Worm (Caenorhabditis elegans) whole organism, midembryonic: ENCODE results near the gene ceh-27.

Source experiments
- T22C8.4 ChIP-seq: fragments of 200-800 bp; sonication (Bioruptor generic); IDR thresholded peaks from 2 replicates; pipeline ENCODE4 v1.3.6; 2022; ENCODE audit warnings: missing genetic modification characterization, missing compliant biosample characterization
- cog-1 ChIP-seq: sonication (generic microtip); optimal IDR thresholded peaks from 2 replicates; lab custom pipeline; 2016; ENCODE audit warnings: missing genetic modification characterization, missing compliant biosample characterization
- flt-1 ChIP-seq: fragments of 200-800 bp; sonication (Bioruptor generic); IDR thresholded peaks from 2 replicates; pipeline ENCODE4 v1.3.6; 2022; ENCODE audit warnings: missing genetic modification characterization, missing compliant biosample characterization
- klf-2 ChIP-seq: fragments of 200-800 bp; sonication (Bioruptor generic); conservative IDR thresholded peaks from 2 replicates; pipeline ENCODE4 v1.3.6; 2022; ENCODE audit warnings: missing genetic modification reagents, missing genetic modification characterization, missing compliant biosample characterization
- ref-1 ChIP-seq: fragments of 200-800 bp; sonication (Bioruptor generic); conservative IDR thresholded peaks from 2 replicates; pipeline ENCODE4 v1.3.6; 2022; ENCODE audit warnings: missing genetic modification reagents, missing genetic modification characterization, missing compliant biosample characterization
- tab-1 ChIP-seq: fragments of 200-800 bp; sonication (Bioruptor generic); IDR thresholded peaks from 2 replicates; pipeline ENCODE4 v1.3.6; 2022; ENCODE audit warnings: missing genetic modification characterization, missing compliant biosample characterization
- ztf-23 ChIP-seq: fragments of 200-800 bp; sonication (Bioruptor generic); IDR thresholded peaks from 2 replicates; pipeline ENCODE4 v1.3.6; 2022; ENCODE audit warnings: missing genetic modification reagents, missing genetic modification characterization, missing compliant biosample characterization
- ztf-29 ChIP-seq: fragments of 200-800 bp; sonication (Bioruptor generic); IDR thresholded peaks from 2 replicates; pipeline ENCODE4 v1.3.6; 2022; ENCODE audit warnings: missing genetic modification reagents, missing genetic modification characterization, missing compliant biosample characterization

DNA sequence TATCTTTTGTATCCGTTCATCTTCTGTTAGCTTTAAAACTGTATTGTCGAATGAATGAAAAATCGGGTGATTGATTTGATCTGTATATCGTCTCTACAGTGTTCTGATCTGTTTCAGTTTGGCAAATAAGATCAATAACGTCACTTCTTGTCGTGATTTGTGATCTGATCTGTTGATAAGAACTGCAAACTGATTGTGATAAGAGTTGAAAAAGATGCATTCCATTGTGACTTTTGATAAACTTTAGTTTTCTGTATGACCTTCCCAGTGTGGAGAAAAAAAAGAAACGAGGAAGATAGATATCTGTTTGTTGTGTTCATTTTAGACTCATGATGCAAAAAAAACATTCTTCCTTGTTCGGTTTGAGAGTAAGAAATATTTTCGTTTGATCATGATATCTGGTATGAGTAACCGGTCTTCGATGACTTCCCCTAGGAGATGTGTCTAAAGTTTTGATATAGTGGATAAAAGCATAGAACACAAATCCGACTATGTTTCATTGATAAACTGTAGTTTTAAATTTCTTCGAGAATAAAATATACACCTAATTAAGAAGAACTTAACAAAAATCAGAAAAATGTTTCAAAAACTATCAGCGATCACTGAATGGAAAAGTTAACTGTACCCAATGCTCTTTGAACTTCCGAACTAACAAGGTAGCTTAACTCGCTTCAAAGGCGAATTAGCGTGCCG is 50.0 kb downstream of the ceh-27 start:
- TF ChIP-seq ztf-29 (GFP tag; lab: Robert Waterston, UW) (no peak), flt-1 (GFP tag; lab: Robert Waterston, UW) (no peak), klf-2 (GFP tag; lab: Robert Waterston, UW) (no peak), ztf-23 (GFP tag; lab: Robert Waterston, UW) (no peak), T22C8.4 (GFP tag; lab: Robert Waterston, UW) (no peak), cog-1 (tag; lab: Kevin White, UChicago) (no peak), ref-1 (no peak), tab-1 (GFP tag; lab: Robert Waterston, UW) (no peak)
